Worm (Caenorhabditis elegans) whole organism, young adult: Measurements from ENCODE around the gene taf-2.
"Not testable (repeated sequence)": the region's sequence is repeated elsewhere in the genome, so short reads cannot be mapped to it uniquely, and the experiment has no call there.

Source experiments
- die-1 ChIP-seq: sonication (generic microtip); optimal IDR thresholded peaks from 2 replicates; lab custom pipeline; 2016; ENCODE audit warnings: missing genotype, mild to moderate bottlenecking, missing genetic modification characterization, missing compliant biosample characterization
- dpl-1 ChIP-seq: fragments of 150-350 bp; optimal IDR thresholded peaks from 2 replicates; lab custom pipeline; 2014; ENCODE audit warnings: missing biosample characterization, missing genetic modification reagents, missing genetic modification characterization
- egl-44 ChIP-seq: fragments of 200-800 bp; sonication (Bioruptor generic); IDR thresholded peaks from 2 replicates; pipeline ENCODE4 v1.3.6; 2022; ENCODE audit warnings: missing genetic modification reagents, missing genetic modification characterization, missing compliant biosample characterization
- hmg-20 ChIP-seq: fragments of 200-800 bp; sonication (Bioruptor generic); IDR thresholded peaks from 2 replicates; pipeline ENCODE4 v1.3.6; 2022; ENCODE audit warnings: missing genetic modification reagents, missing genetic modification characterization, missing compliant biosample characterization
- let-526 ChIP-seq: fragments of 200-800 bp; sonication (Bioruptor generic); IDR thresholded peaks from 2 replicates; pipeline ENCODE4 v1.3.6; 2022; ENCODE audit warnings: missing genetic modification reagents, missing genetic modification characterization, missing compliant biosample characterization
- nfya-1 ChIP-seq: sonication (generic microtip); optimal IDR thresholded peaks from 2 replicates; lab custom pipeline; 2017; ENCODE audit warnings: antibody characterized with exemption, missing compliant biosample characterization, missing genetic modification characterization, borderline replicate concordance; ENCODE audit not compliant: insufficient read depth
- nfyb-1 ChIP-seq: fragments of 200-800 bp; sonication (Bioruptor generic); IDR thresholded peaks from 2 replicates; pipeline ENCODE4 v1.3.6; 2022; ENCODE audit warnings: missing genetic modification reagents, missing genetic modification characterization, missing compliant biosample characterization
- nhr-120 ChIP-seq: fragments of 200-800 bp; sonication (Bioruptor generic); IDR thresholded peaks from 2 replicates; pipeline ENCODE4 v1.3.6; 2022; ENCODE audit warnings: missing genetic modification characterization, missing compliant biosample characterization
- pha-4 ChIP-seq: fragments of 150-350 bp; sonication (generic microtip); optimal IDR thresholded peaks from 2 replicates; lab custom pipeline; 2014; ENCODE audit warnings: missing biosample characterization, missing genetic modification reagents, missing genetic modification characterization
- snpc-4 ChIP-seq, 5 experiments: fragments of 150-350 bp in 1 of 5; sonication (generic microtip) in 4 of 5; optimal IDR thresholded peaks; 2 replicates each; lab custom pipeline; 2014 to 2018; ENCODE audit warnings: missing genetic modification characterization in 5 of 5, missing biosample characterization in 3 of 5, antibody characterized with exemption in 2 of 5, mild to moderate bottlenecking in 2 of 5, missing compliant biosample characterization in 2 of 5, missing genotype in 2 of 5, moderate library complexity in 2 of 5, missing genetic modification reagents in 1 of 5
- unc-62 ChIP-seq: fragments of 150-350 bp; optimal IDR thresholded peaks from 2 replicates; lab custom pipeline; 2014; ENCODE audit warnings: missing biosample characterization, missing genetic modification reagents, missing genetic modification characterization

ce11 chrIV:3582806-3583205 is 10.6 kb downstream of the taf-2 start, which contains the start of gene blos-7:
- not testable (repeated sequence) for TF ChIP-seq snpc-4 (GFP tag; optimal IDR thresholded peaks at IDR 0.05; lab: Kevin White, UChicago); snpc-4 (tag; optimal IDR thresholded peaks at IDR 0.05; lab: Kevin White, UChicago); egl-44; dpl-1 (GFP tag; lab: Kevin White, UChicago); hmg-20; pha-4 (tag; lab: Kevin White, UChicago); die-1; nfya-1 (tag; lab: Kevin White, UChicago); nhr-120 (GFP tag; lab: Robert Waterston, UW); let-526; unc-62 (GFP tag; lab: Kevin White, UChicago); nfyb-1 (GFP tag; lab: Robert Waterston, UW)
